Fruit fly (Drosophila melanogaster) whole organism, prepupa: Measurements from ENCODE around the gene CG4161.
A peak's percentile ranks its signal among the peaks of the same experiment; 100 is the strongest.

Experiments used
- Blimp-1 ChIP-seq: fragments of 200-800 bp; sonication (Bioruptor generic); optimal IDR thresholded peaks from 3 replicates; lab custom pipeline; 2017; ENCODE audit warnings: missing biosample characterization, missing genetic modification characterization, mild to moderate bottlenecking, moderate library complexity, missing genetic modification reagents
- CG10631 ChIP-seq: fragments of 200-800 bp; sonication (Bioruptor generic); optimal IDR thresholded peaks from 2 replicates; lab custom pipeline; 2016; ENCODE audit warnings: missing biosample characterization, missing genetic modification characterization
- CG10669 ChIP-seq: fragments of 200-800 bp; sonication (Bioruptor generic); optimal IDR thresholded peaks from 3 replicates; lab custom pipeline; 2018; ENCODE audit warnings: missing biosample characterization, mild to moderate bottlenecking, missing genetic modification characterization, moderate library complexity
- CG11294 ChIP-seq: fragments of 200-800 bp; sonication (Bioruptor generic); IDR thresholded peaks from 2 replicates; pipeline ENCODE4 v1.3.6; 2022; ENCODE audit warnings: missing biosample characterization, missing genetic modification characterization
- CG11762 ChIP-seq: fragments of 200-800 bp; sonication (Bioruptor generic); optimal IDR thresholded peaks from 3 replicates; lab custom pipeline; 2016; ENCODE audit warnings: missing biosample characterization, missing genetic modification characterization; ENCODE audit not compliant: insufficient read depth
- CG15336 ChIP-seq: fragments of 200-800 bp; sonication (Bioruptor generic); IDR thresholded peaks from 2 replicates; pipeline ENCODE4 v1.3.6; 2022; ENCODE audit warnings: missing biosample characterization, missing genetic modification characterization
- CG16779 ChIP-seq: fragments of 200-800 bp; sonication (Bioruptor generic); optimal IDR thresholded peaks from 3 replicates; lab custom pipeline; 2017; ENCODE audit warnings: missing biosample characterization, mild to moderate bottlenecking, missing genetic modification characterization
- CG3032 ChIP-seq: fragments of 200-800 bp; optimal IDR thresholded peaks from 2 replicates; lab custom pipeline; 2019; ENCODE audit warnings: missing biosample characterization, mild to moderate bottlenecking, missing genetic modification characterization, moderate library complexity
- CG31627 ChIP-seq: fragments of 200-800 bp; sonication (Bioruptor generic); optimal IDR thresholded peaks from 3 replicates; lab custom pipeline; 2016; ENCODE audit warnings: missing biosample characterization, missing genetic modification characterization
- CG32006 ChIP-seq: fragments of 200-800 bp; sonication (Bioruptor generic); optimal IDR thresholded peaks from 3 replicates; lab custom pipeline; 2017; ENCODE audit warnings: missing biosample characterization, mild to moderate bottlenecking, missing genetic modification characterization
- CG34406 ChIP-seq: fragments of 200-800 bp; sonication (Bioruptor generic); optimal IDR thresholded peaks from 3 replicates; lab custom pipeline; 2016; ENCODE audit warnings: missing biosample characterization, missing genetic modification characterization
- CG3919 ChIP-seq: fragments of 200-800 bp; sonication (Bioruptor generic); optimal IDR thresholded peaks from 3 replicates; lab custom pipeline; 2016; ENCODE audit warnings: missing biosample characterization, missing genetic modification characterization
- CG4318 ChIP-seq: fragments of 200-800 bp; sonication (Bioruptor generic); optimal IDR thresholded peaks from 3 replicates; lab custom pipeline; 2017; ENCODE audit warnings: missing biosample characterization, mild to moderate bottlenecking, missing genetic modification characterization
- CG6163 ChIP-seq: fragments of 200-800 bp; sonication (Bioruptor generic); IDR thresholded peaks from 3 replicates; pipeline ENCODE4 v1.3.6; 2022; ENCODE audit warnings: missing biosample characterization, missing genetic modification characterization
- CG6276 ChIP-seq: fragments of 200-800 bp; sonication (Bioruptor generic); optimal IDR thresholded peaks from 2 replicates; lab custom pipeline; 2017; ENCODE audit warnings: missing biosample characterization, mild to moderate bottlenecking, missing genetic modification characterization
- CG6792 ChIP-seq: fragments of 200-800 bp; sonication (Bioruptor generic); optimal IDR thresholded peaks from 3 replicates; lab custom pipeline; 2016; ENCODE audit warnings: missing biosample characterization, missing genetic modification characterization
- CG6808 ChIP-seq: fragments of 200-800 bp; sonication (Bioruptor generic); optimal IDR thresholded peaks from 3 replicates; lab custom pipeline; 2017; ENCODE audit warnings: missing biosample characterization, missing genetic modification characterization, mild to moderate bottlenecking, moderate library complexity, missing genetic modification reagents
- CG6854 ChIP-seq: fragments of 200-800 bp; sonication (Bioruptor generic); optimal IDR thresholded peaks from 2 replicates; lab custom pipeline; 2017; ENCODE audit warnings: missing biosample characterization, mild to moderate bottlenecking, missing genetic modification characterization
- CG7368 ChIP-seq: fragments of 200-800 bp; sonication (Bioruptor generic); optimal IDR thresholded peaks from 3 replicates; lab custom pipeline; 2016; ENCODE audit warnings: missing biosample characterization, missing genetic modification characterization
- CG8119 ChIP-seq: fragments of 200-800 bp; sonication (Bioruptor generic); IDR thresholded peaks from 3 replicates; pipeline ENCODE4 v1.3.6; 2022; ENCODE audit warnings: missing biosample characterization, missing genetic modification characterization
- CG8319 ChIP-seq: fragments of 200-800 bp; sonication (Bioruptor generic); optimal IDR thresholded peaks from 3 replicates; lab custom pipeline; 2016; ENCODE audit warnings: missing biosample characterization, missing genetic modification characterization
- CG8632 ChIP-seq: fragments of 200-800 bp; sonication (Bioruptor generic); optimal IDR thresholded peaks from 3 replicates; lab custom pipeline; 2016; ENCODE audit warnings: missing biosample characterization, missing genetic modification characterization
- CG9139 ChIP-seq: fragments of 200-800 bp; sonication (Bioruptor generic); optimal IDR thresholded peaks from 3 replicates; lab custom pipeline; 2017; ENCODE audit warnings: missing biosample characterization, mild to moderate bottlenecking, missing genetic modification characterization
- Eip75B ChIP-seq: fragments of 200-800 bp; sonication (Bioruptor generic); optimal IDR thresholded peaks from 3 replicates; lab custom pipeline; 2016; ENCODE audit warnings: missing biosample characterization, missing genetic modification characterization
- Eip78C ChIP-seq: fragments of 200-800 bp; sonication (Bioruptor generic); peaks from one replicate; lab custom pipeline; 2016; ENCODE audit warnings: missing biosample characterization, missing genetic modification characterization
- Ets21C ChIP-seq: fragments of 200-800 bp; sonication (Bioruptor generic); optimal IDR thresholded peaks from 3 replicates; lab custom pipeline; 2016; ENCODE audit warnings: missing biosample characterization, missing genetic modification characterization
- Gug ChIP-seq: fragments of 200-800 bp; sonication (Bioruptor generic); IDR thresholded peaks from 2 replicates; pipeline ENCODE4 v1.3.6; 2022; ENCODE audit warnings: missing biosample characterization, missing genetic modification characterization
- Hr38 ChIP-seq: sonication (Bioruptor generic); optimal IDR thresholded peaks from 2 replicates; lab custom pipeline; 2016; ENCODE audit warnings: missing biosample characterization, missing genetic modification characterization
- Hr39 ChIP-seq: fragments of 200-800 bp; sonication (Bioruptor generic); optimal IDR thresholded peaks from 2 replicates; lab custom pipeline; 2016; ENCODE audit warnings: missing biosample characterization, missing genetic modification characterization
- Hr4 ChIP-seq: fragments of 200-800 bp; sonication (Bioruptor generic); optimal IDR thresholded peaks from 3 replicates; lab custom pipeline; 2016; ENCODE audit warnings: missing biosample characterization, missing genetic modification characterization
- Lpt ChIP-seq: fragments of 200-800 bp; sonication (Bioruptor generic); optimal IDR thresholded peaks from 3 replicates; lab custom pipeline; 2016; ENCODE audit warnings: missing biosample characterization, missing genetic modification characterization
- Smox ChIP-seq: fragments of 200-800 bp; sonication (Bioruptor generic); optimal IDR thresholded peaks from 3 replicates; lab custom pipeline; 2016; ENCODE audit warnings: missing biosample characterization, missing genetic modification characterization
- Sox102F ChIP-seq: fragments of 200-800 bp; sonication (Bioruptor generic); optimal IDR thresholded peaks from 2 replicates; lab custom pipeline; 2016; ENCODE audit warnings: missing biosample characterization, mild to moderate bottlenecking, missing genetic modification characterization
- Sox14 ChIP-seq: fragments of 200-800 bp; sonication (Bioruptor generic); optimal IDR thresholded peaks from 3 replicates; lab custom pipeline; 2016; ENCODE audit warnings: missing biosample characterization, missing genetic modification characterization
- Sox15 ChIP-seq: fragments of 200-800 bp; sonication (Bioruptor generic); optimal IDR thresholded peaks from 3 replicates; lab custom pipeline; 2016; ENCODE audit warnings: missing biosample characterization, missing genetic modification characterization
- achi ChIP-seq: fragments of 200-800 bp; sonication (Bioruptor generic); optimal IDR thresholded peaks from 3 replicates; lab custom pipeline; 2016; ENCODE audit warnings: missing biosample characterization, missing genetic modification characterization
- acj6 ChIP-seq: fragments of 200-800 bp; sonication (Bioruptor generic); optimal IDR thresholded peaks from 3 replicates; lab custom pipeline; 2016; ENCODE audit warnings: missing biosample characterization, missing genetic modification characterization
- cyc ChIP-seq: fragments of 200-800 bp; sonication (Bioruptor generic); optimal IDR thresholded peaks from 3 replicates; lab custom pipeline; 2016; ENCODE audit warnings: missing biosample characterization, missing genetic modification characterization
- dac ChIP-seq: fragments of 200-800 bp; sonication (Bioruptor generic); optimal IDR thresholded peaks from 2 replicates; lab custom pipeline; 2017; ENCODE audit warnings: missing biosample characterization, mild to moderate bottlenecking, missing genetic modification characterization
- eg ChIP-seq: fragments of 200-800 bp; sonication (Bioruptor generic); IDR thresholded peaks from 3 replicates; pipeline ENCODE4 v1.3.6; 2022; ENCODE audit warnings: missing biosample characterization, missing genetic modification characterization
- esn ChIP-seq: fragments of 200-800 bp; sonication (Bioruptor generic); optimal IDR thresholded peaks from 2 replicates; lab custom pipeline; 2016; ENCODE audit warnings: missing biosample characterization, mild to moderate bottlenecking, missing genetic modification characterization, moderate library complexity
- fd59A ChIP-seq: fragments of 200-800 bp; sonication (Bioruptor generic); optimal IDR thresholded peaks from 2 replicates; lab custom pipeline; 2017; ENCODE audit warnings: missing biosample characterization, mild to moderate bottlenecking, missing genetic modification characterization, missing genetic modification reagents
- fd85E ChIP-seq: fragments of 200-800 bp; sonication (Bioruptor generic); optimal IDR thresholded peaks from 3 replicates; lab custom pipeline; 2016; ENCODE audit warnings: missing biosample characterization, missing genetic modification characterization
- lz ChIP-seq: fragments of 200-800 bp; sonication (Bioruptor generic); optimal IDR thresholded peaks from 3 replicates; lab custom pipeline; 2016; ENCODE audit warnings: missing biosample characterization, missing genetic modification characterization
- pdm3 ChIP-seq: fragments of 200-800 bp; sonication (Bioruptor generic); optimal IDR thresholded peaks from 3 replicates; lab custom pipeline; 2016; ENCODE audit warnings: missing biosample characterization, missing genetic modification characterization
- spab ChIP-seq: fragments of 200-800 bp; sonication (Bioruptor generic); optimal IDR thresholded peaks from 2 replicates; lab custom pipeline; 2017; ENCODE audit warnings: missing biosample characterization, mild to moderate bottlenecking, missing genetic modification characterization, missing genetic modification reagents
- ss ChIP-seq, 2 experiments: fragments of 200-800 bp; sonication (Bioruptor generic); optimal IDR thresholded peaks; 2 replicates in 1 of 2; 3 replicates in 1 of 2; lab custom pipeline; 2017 to 2018; ENCODE audit warnings: mild to moderate bottlenecking in 2 of 2, missing biosample characterization in 2 of 2, missing genetic modification characterization in 2 of 2, moderate library complexity in 1 of 2
- topi ChIP-seq: fragments of 200-800 bp; sonication (Bioruptor generic); optimal IDR thresholded peaks from 3 replicates; lab custom pipeline; 2016; ENCODE audit warnings: missing biosample characterization, missing genetic modification characterization
- vri ChIP-seq: fragments of 200-800 bp; sonication (Bioruptor generic); optimal IDR thresholded peaks from 3 replicates; lab custom pipeline; 2016; ENCODE audit warnings: missing biosample characterization, mild to moderate bottlenecking, missing genetic modification characterization

CG4161 gene

DNA sequence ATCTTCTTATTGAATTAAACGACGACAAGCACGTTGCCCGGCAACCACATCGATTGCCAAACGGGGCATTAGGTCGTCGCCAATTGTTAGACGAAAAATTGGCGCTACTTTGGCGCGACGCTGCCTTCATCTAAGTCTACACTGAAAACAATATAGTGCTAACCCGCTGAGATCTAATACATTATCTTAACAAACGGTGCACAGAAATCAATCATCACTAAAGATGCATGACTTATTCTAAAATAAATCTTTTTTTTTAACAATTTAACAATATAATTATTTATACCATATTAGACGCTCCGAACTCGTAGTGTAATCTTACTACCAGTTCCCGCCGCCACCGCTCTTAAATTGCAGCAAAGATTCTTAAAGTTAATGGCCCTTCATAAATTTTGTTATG is 21.3 kb upstream of the CG4161 start:
- TF ChIP-seq eg (GFP tag; lab: Robert Waterston, UW) (0 out of 3 replicates have a peak, but pooled peaks have one; percentile 36), CG10631 (GFP tag; lab: Kevin White, UChicago) (peak; percentile 3), CG15336 (GFP tag; lab: Robert Waterston, UW) (0 out of 2 replicates have a peak, but pooled peaks have one; percentile 36), CG9139 (GFP tag; lab: Kevin White, UChicago) (no peak), acj6 (GFP tag; lab: Kevin White, UChicago) (no peak), CG32006 (GFP tag; lab: Kevin White, UChicago) (peak; percentile 34), vri (no peak), CG8119 (GFP tag; lab: Robert Waterston, UW) (peak; percentile 34; the same call in 1 of the 3 replicates), Sox14 (no peak)

DNA sequence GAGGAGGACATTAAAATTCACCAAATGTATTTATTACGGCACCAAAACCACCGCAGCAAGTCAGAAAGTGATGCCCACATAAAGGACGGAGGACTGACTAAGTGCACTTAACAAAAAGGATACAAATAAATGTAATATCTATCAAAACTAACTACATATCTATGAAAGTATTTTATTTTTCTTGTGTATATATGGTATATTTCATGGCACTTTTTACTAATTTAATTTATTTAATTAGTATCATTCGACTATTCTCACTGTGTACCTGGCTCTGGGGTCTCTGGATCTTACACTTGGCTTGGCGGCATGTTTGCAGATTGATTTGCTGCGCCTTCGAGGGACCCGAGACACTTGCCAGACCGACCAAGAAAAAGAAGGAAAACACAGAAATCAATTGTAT is 19.0 kb upstream of the CG4161 start:
- TF ChIP-seq CG6792 (GFP tag; lab: Kevin White, UChicago): peak; percentile 69
- no peak for TF ChIP-seq Lpt
- TF ChIP-seq fd59A (GFP tag; lab: Kevin White, UChicago): peak; percentile 61
- TF ChIP-seq CG3919 (GFP tag; lab: Kevin White, UChicago): peak; percentile 70
- peak; percentile 63 for TF ChIP-seq CG10669 (GFP tag; lab: Kevin White, UChicago)
- TF ChIP-seq Hr39 (GFP tag; lab: Kevin White, UChicago): peak; percentile 66
- peak; percentile 87 for TF ChIP-seq topi (GFP tag; lab: Kevin White, UChicago)
- TF ChIP-seq CG7368 (GFP tag; lab: Kevin White, UChicago): peak; percentile 54
- peak; percentile 76 for TF ChIP-seq Sox14
- TF ChIP-seq CG8632: peak; percentile 70
- peak; percentile 11 for TF ChIP-seq CG32006 (GFP tag; lab: Kevin White, UChicago)
- TF ChIP-seq CG8319 (GFP tag; lab: Kevin White, UChicago): peak; percentile 52
- TF ChIP-seq CG15336 (GFP tag; lab: Robert Waterston, UW): no peak
- peak; percentile 77 for TF ChIP-seq CG34406
- peak; percentile 49; the same call in 1 of the 3 replicates for TF ChIP-seq CG8119 (GFP tag; lab: Robert Waterston, UW)
- peak; percentile 50 for TF ChIP-seq CG11762 (GFP tag; lab: Kevin White, UChicago)
- peak; percentile 62 for TF ChIP-seq spab (GFP tag; lab: Kevin White, UChicago)
- TF ChIP-seq Smox (GFP tag; lab: Kevin White, UChicago): peak; percentile 83
- TF ChIP-seq esn (GFP tag; lab: Kevin White, UChicago): peak; percentile 93
- peak; percentile 90 for TF ChIP-seq Eip78C (GFP tag; lab: Kevin White, UChicago)
- no peak for TF ChIP-seq dac (GFP tag; lab: Kevin White, UChicago)
- no peak for TF ChIP-seq CG6276 (GFP tag; lab: Kevin White, UChicago)
- TF ChIP-seq cyc (GFP tag; lab: Kevin White, UChicago): peak; percentile 79
- TF ChIP-seq Sox15 (GFP tag; lab: Kevin White, UChicago): peak; percentile 8
- peak; percentile 82 for TF ChIP-seq Blimp-1
- no peak for TF ChIP-seq fd85E (GFP tag; lab: Kevin White, UChicago)
- TF ChIP-seq lz (GFP tag; lab: Kevin White, UChicago): peak; percentile 78
- peak; percentile 40 to 57 for TF ChIP-seq ss (GFP tag; optimal IDR thresholded peaks at IDR 0.05; lab: Kevin White, UChicago)
- TF ChIP-seq CG6163 (GFP tag; lab: Robert Waterston, UW): peak; percentile 85
- TF ChIP-seq CG10631 (GFP tag; lab: Kevin White, UChicago): peak; percentile 75
- peak; percentile 48 for TF ChIP-seq Ets21C (GFP tag; lab: Kevin White, UChicago)
- TF ChIP-seq Eip75B: peak; percentile 73
- TF ChIP-seq CG11294 (GFP tag; lab: Robert Waterston, UW): no peak
- TF ChIP-seq Gug (GFP tag; lab: Robert Waterston, UW): no peak
- peak; percentile 64 for TF ChIP-seq pdm3 (GFP tag; lab: Kevin White, UChicago)
- peak; percentile 78 for TF ChIP-seq CG3032
- peak; percentile 76 for TF ChIP-seq achi
- peak; percentile 64 for TF ChIP-seq CG31627 (GFP tag; lab: Kevin White, UChicago)
- TF ChIP-seq CG4318 (GFP tag; lab: Kevin White, UChicago): no peak
- TF ChIP-seq Hr4 (GFP tag; lab: Kevin White, UChicago): peak; percentile 9
- TF ChIP-seq CG6854 (GFP tag; lab: Kevin White, UChicago): peak; percentile 66
- peak; percentile 53 for TF ChIP-seq CG9139 (GFP tag; lab: Kevin White, UChicago)
- no peak for TF ChIP-seq CG16779 (tag; lab: Kevin White, UChicago)
- peak; percentile 88 for TF ChIP-seq Sox102F (GFP tag; lab: Kevin White, UChicago)
- TF ChIP-seq CG6808 (GFP tag; lab: Kevin White, UChicago): peak; percentile 75
- TF ChIP-seq eg (GFP tag; lab: Robert Waterston, UW): no peak
- no peak for TF ChIP-seq Hr38
